Fruit fly (Drosophila melanogaster) whole organism, prepupa: Measurements from ENCODE around the gene Lgr3.

ENCODE experiments used
- Blimp-1 ChIP-seq: fragments of 200-800 bp; sonication (Bioruptor generic); optimal IDR thresholded peaks from 3 replicates; lab custom pipeline; 2017; ENCODE audit warnings: missing biosample characterization, missing genetic modification characterization, mild to moderate bottlenecking, moderate library complexity, missing genetic modification reagents
- CG10631 ChIP-seq: fragments of 200-800 bp; sonication (Bioruptor generic); optimal IDR thresholded peaks from 2 replicates; lab custom pipeline; 2016; ENCODE audit warnings: missing biosample characterization, missing genetic modification characterization
- CG10669 ChIP-seq: fragments of 200-800 bp; sonication (Bioruptor generic); optimal IDR thresholded peaks from 3 replicates; lab custom pipeline; 2018; ENCODE audit warnings: missing biosample characterization, mild to moderate bottlenecking, missing genetic modification characterization, moderate library complexity
- CG11294 ChIP-seq: fragments of 200-800 bp; sonication (Bioruptor generic); IDR thresholded peaks from 2 replicates; pipeline ENCODE4 v1.3.6; 2022; ENCODE audit warnings: missing biosample characterization, missing genetic modification characterization
- CG11902 ChIP-seq: fragments of 200-800 bp; sonication (Bioruptor generic); optimal IDR thresholded peaks from 3 replicates; lab custom pipeline; 2016; ENCODE audit warnings: missing biosample characterization, missing genetic modification characterization
- CG16779 ChIP-seq: fragments of 200-800 bp; sonication (Bioruptor generic); optimal IDR thresholded peaks from 3 replicates; lab custom pipeline; 2017; ENCODE audit warnings: missing biosample characterization, mild to moderate bottlenecking, missing genetic modification characterization
- CG3032 ChIP-seq: fragments of 200-800 bp; optimal IDR thresholded peaks from 2 replicates; lab custom pipeline; 2019; ENCODE audit warnings: missing biosample characterization, mild to moderate bottlenecking, missing genetic modification characterization, moderate library complexity
- CG31627 ChIP-seq: fragments of 200-800 bp; sonication (Bioruptor generic); optimal IDR thresholded peaks from 3 replicates; lab custom pipeline; 2016; ENCODE audit warnings: missing biosample characterization, missing genetic modification characterization
- CG34406 ChIP-seq: fragments of 200-800 bp; sonication (Bioruptor generic); optimal IDR thresholded peaks from 3 replicates; lab custom pipeline; 2016; ENCODE audit warnings: missing biosample characterization, missing genetic modification characterization
- CG3919 ChIP-seq: fragments of 200-800 bp; sonication (Bioruptor generic); optimal IDR thresholded peaks from 3 replicates; lab custom pipeline; 2016; ENCODE audit warnings: missing biosample characterization, missing genetic modification characterization
- CG4318 ChIP-seq: fragments of 200-800 bp; sonication (Bioruptor generic); optimal IDR thresholded peaks from 3 replicates; lab custom pipeline; 2017; ENCODE audit warnings: missing biosample characterization, mild to moderate bottlenecking, missing genetic modification characterization
- CG6163 ChIP-seq: fragments of 200-800 bp; sonication (Bioruptor generic); IDR thresholded peaks from 3 replicates; pipeline ENCODE4 v1.3.6; 2022; ENCODE audit warnings: missing biosample characterization, missing genetic modification characterization
- CG6276 ChIP-seq: fragments of 200-800 bp; sonication (Bioruptor generic); optimal IDR thresholded peaks from 2 replicates; lab custom pipeline; 2017; ENCODE audit warnings: missing biosample characterization, mild to moderate bottlenecking, missing genetic modification characterization
- CG6808 ChIP-seq: fragments of 200-800 bp; sonication (Bioruptor generic); optimal IDR thresholded peaks from 3 replicates; lab custom pipeline; 2017; ENCODE audit warnings: missing biosample characterization, missing genetic modification characterization, mild to moderate bottlenecking, moderate library complexity, missing genetic modification reagents
- CG6854 ChIP-seq: fragments of 200-800 bp; sonication (Bioruptor generic); optimal IDR thresholded peaks from 2 replicates; lab custom pipeline; 2017; ENCODE audit warnings: missing biosample characterization, mild to moderate bottlenecking, missing genetic modification characterization
- CG8319 ChIP-seq: fragments of 200-800 bp; sonication (Bioruptor generic); optimal IDR thresholded peaks from 3 replicates; lab custom pipeline; 2016; ENCODE audit warnings: missing biosample characterization, missing genetic modification characterization
- CG9139 ChIP-seq: fragments of 200-800 bp; sonication (Bioruptor generic); optimal IDR thresholded peaks from 3 replicates; lab custom pipeline; 2017; ENCODE audit warnings: missing biosample characterization, mild to moderate bottlenecking, missing genetic modification characterization
- Eip75B ChIP-seq: fragments of 200-800 bp; sonication (Bioruptor generic); optimal IDR thresholded peaks from 3 replicates; lab custom pipeline; 2016; ENCODE audit warnings: missing biosample characterization, missing genetic modification characterization
- Eip78C ChIP-seq: fragments of 200-800 bp; sonication (Bioruptor generic); peaks from one replicate; lab custom pipeline; 2016; ENCODE audit warnings: missing biosample characterization, missing genetic modification characterization
- Eip93F ChIP-seq: fragments of 200-800 bp; sonication (Bioruptor generic); optimal IDR thresholded peaks from 2 replicates; lab custom pipeline; 2016; ENCODE audit warnings: missing biosample characterization, mild to moderate bottlenecking, missing genetic modification characterization
- Ets21C ChIP-seq: fragments of 200-800 bp; sonication (Bioruptor generic); optimal IDR thresholded peaks from 3 replicates; lab custom pipeline; 2016; ENCODE audit warnings: missing biosample characterization, missing genetic modification characterization
- Gug ChIP-seq: fragments of 200-800 bp; sonication (Bioruptor generic); IDR thresholded peaks from 2 replicates; pipeline ENCODE4 v1.3.6; 2022; ENCODE audit warnings: missing biosample characterization, missing genetic modification characterization
- Hr38 ChIP-seq: sonication (Bioruptor generic); optimal IDR thresholded peaks from 2 replicates; lab custom pipeline; 2016; ENCODE audit warnings: missing biosample characterization, missing genetic modification characterization
- Hr4 ChIP-seq: fragments of 200-800 bp; sonication (Bioruptor generic); optimal IDR thresholded peaks from 3 replicates; lab custom pipeline; 2016; ENCODE audit warnings: missing biosample characterization, missing genetic modification characterization
- Met ChIP-seq: fragments of 200-800 bp; sonication (Bioruptor generic); optimal IDR thresholded peaks from 3 replicates; lab custom pipeline; 2016; ENCODE audit warnings: missing biosample characterization, missing genetic modification characterization
- OdsH ChIP-seq: fragments of 200-800 bp; sonication (Bioruptor generic); optimal IDR thresholded peaks from 3 replicates; lab custom pipeline; 2016; ENCODE audit warnings: missing biosample characterization, missing genetic modification characterization
- Smox ChIP-seq: fragments of 200-800 bp; sonication (Bioruptor generic); optimal IDR thresholded peaks from 3 replicates; lab custom pipeline; 2016; ENCODE audit warnings: missing biosample characterization, missing genetic modification characterization
- Sox14 ChIP-seq: fragments of 200-800 bp; sonication (Bioruptor generic); optimal IDR thresholded peaks from 3 replicates; lab custom pipeline; 2016; ENCODE audit warnings: missing biosample characterization, missing genetic modification characterization
- acj6 ChIP-seq: fragments of 200-800 bp; sonication (Bioruptor generic); optimal IDR thresholded peaks from 3 replicates; lab custom pipeline; 2016; ENCODE audit warnings: missing biosample characterization, missing genetic modification characterization
- cyc ChIP-seq: fragments of 200-800 bp; sonication (Bioruptor generic); optimal IDR thresholded peaks from 3 replicates; lab custom pipeline; 2016; ENCODE audit warnings: missing biosample characterization, missing genetic modification characterization
- dac ChIP-seq: fragments of 200-800 bp; sonication (Bioruptor generic); optimal IDR thresholded peaks from 2 replicates; lab custom pipeline; 2017; ENCODE audit warnings: missing biosample characterization, mild to moderate bottlenecking, missing genetic modification characterization
- eg ChIP-seq: fragments of 200-800 bp; sonication (Bioruptor generic); IDR thresholded peaks from 3 replicates; pipeline ENCODE4 v1.3.6; 2022; ENCODE audit warnings: missing biosample characterization, missing genetic modification characterization
- esn ChIP-seq: fragments of 200-800 bp; sonication (Bioruptor generic); optimal IDR thresholded peaks from 2 replicates; lab custom pipeline; 2016; ENCODE audit warnings: missing biosample characterization, mild to moderate bottlenecking, missing genetic modification characterization, moderate library complexity
- fd59A ChIP-seq: fragments of 200-800 bp; sonication (Bioruptor generic); optimal IDR thresholded peaks from 2 replicates; lab custom pipeline; 2017; ENCODE audit warnings: missing biosample characterization, mild to moderate bottlenecking, missing genetic modification characterization, missing genetic modification reagents
- fd85E ChIP-seq: fragments of 200-800 bp; sonication (Bioruptor generic); optimal IDR thresholded peaks from 3 replicates; lab custom pipeline; 2016; ENCODE audit warnings: missing biosample characterization, missing genetic modification characterization
- fkh ChIP-seq: fragments of 200-800 bp; sonication (Bioruptor generic); optimal IDR thresholded peaks from 3 replicates; lab custom pipeline; 2017; ENCODE audit warnings: missing biosample characterization, mild to moderate bottlenecking, missing genetic modification characterization, moderate library complexity
- lz ChIP-seq: fragments of 200-800 bp; sonication (Bioruptor generic); optimal IDR thresholded peaks from 3 replicates; lab custom pipeline; 2016; ENCODE audit warnings: missing biosample characterization, missing genetic modification characterization
- net ChIP-seq: fragments of 200-800 bp; sonication (Bioruptor generic); optimal IDR thresholded peaks from 3 replicates; lab custom pipeline; 2016; ENCODE audit warnings: missing biosample characterization, missing genetic modification characterization
- pdm3 ChIP-seq: fragments of 200-800 bp; sonication (Bioruptor generic); optimal IDR thresholded peaks from 3 replicates; lab custom pipeline; 2016; ENCODE audit warnings: missing biosample characterization, missing genetic modification characterization
- salr ChIP-seq, 2 experiments: fragments of 200-800 bp; sonication (Bioruptor generic); optimal IDR thresholded peaks; 3 replicates each; lab custom pipeline; 2016 to 2018; ENCODE audit warnings: missing biosample characterization in 2 of 2, missing genetic modification characterization in 2 of 2, mild to moderate bottlenecking in 1 of 2
- spab ChIP-seq: fragments of 200-800 bp; sonication (Bioruptor generic); optimal IDR thresholded peaks from 2 replicates; lab custom pipeline; 2017; ENCODE audit warnings: missing biosample characterization, mild to moderate bottlenecking, missing genetic modification characterization, missing genetic modification reagents
- ss ChIP-seq, 2 experiments: fragments of 200-800 bp; sonication (Bioruptor generic); optimal IDR thresholded peaks; 2 replicates in 1 of 2; 3 replicates in 1 of 2; lab custom pipeline; 2017 to 2018; ENCODE audit warnings: mild to moderate bottlenecking in 2 of 2, missing biosample characterization in 2 of 2, missing genetic modification characterization in 2 of 2, moderate library complexity in 1 of 2
- vri ChIP-seq: fragments of 200-800 bp; sonication (Bioruptor generic); optimal IDR thresholded peaks from 3 replicates; lab custom pipeline; 2016; ENCODE audit warnings: missing biosample characterization, mild to moderate bottlenecking, missing genetic modification characterization

Gene Lgr3

dm6 chr3R:25661531-25662193 lies 3.9 kb upstream of the Lgr3 start, which contains the start of gene RASSF8 (continued):
- TF ChIP-seq esn (GFP tag; lab: Kevin White, UChicago): peak; percentile 39
- peak; percentile 73 for TF ChIP-seq fkh (GFP tag; lab: Kevin White, UChicago)
- TF ChIP-seq CG9139: no peak
- TF ChIP-seq fd59A: no peak
- TF ChIP-seq CG16779 (tag; lab: Kevin White, UChicago): no peak
- TF ChIP-seq Smox (GFP tag; lab: Kevin White, UChicago): peak; percentile 31
- TF ChIP-seq CG31627 (GFP tag; lab: Kevin White, UChicago): peak; percentile 20
- TF ChIP-seq CG4318: no peak
- no peak for TF ChIP-seq Eip93F (GFP tag; lab: Kevin White, UChicago)

- TF ChIP-seq Hr4 (GFP tag; lab: Kevin White, UChicago): peak; percentile 12
- TF ChIP-seq eg: 0 out of 3 replicates have a peak, but pooled peaks have one; percentile 11
- no peak for TF ChIP-seq CG9139
These were observed 3.3 kb upstream of the Lgr3 start for dm6 chr3R:25662358-25662757.

DNA sequence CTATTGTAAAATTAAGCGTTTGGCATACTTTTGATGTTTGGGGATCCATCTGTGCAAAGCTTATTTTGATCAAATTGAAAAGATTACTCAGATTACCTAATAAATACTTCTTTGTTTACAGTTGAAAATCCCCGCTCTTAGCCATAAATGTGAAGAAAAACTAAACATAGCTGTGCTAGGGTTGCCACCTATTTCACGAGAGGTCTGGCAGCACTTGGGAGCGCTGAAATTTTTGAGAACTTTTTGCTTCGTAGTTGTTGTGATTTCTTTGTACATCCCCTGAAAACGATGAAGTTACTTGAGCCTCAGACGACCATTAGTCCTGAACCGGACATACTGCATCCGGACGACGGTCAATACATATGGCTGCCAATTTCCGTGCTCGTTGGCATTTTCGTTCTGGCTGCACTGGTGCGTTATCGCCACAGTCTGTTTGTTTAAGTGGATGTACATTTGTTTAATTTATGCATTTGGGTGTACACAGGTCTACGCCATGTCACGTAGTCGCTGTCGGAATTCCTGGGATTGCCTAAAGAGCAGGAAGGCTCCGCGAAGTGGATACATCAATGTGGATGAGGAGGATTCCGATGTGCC lies 13.0 kb downstream of the Lgr3 start, which contains the start of the genes CG4730 and CG5039:
Gene CG4730 (minus strand): TSS at position 194 of the 594 bp plus-strand sequence.
Gene CG5039 (plus strand): TSS at position 195 of the 594 bp plus-strand sequence.
- TF ChIP-seq dac (GFP tag; lab: Kevin White, UChicago): no peak
- peak; percentile 32 for TF ChIP-seq vri (GFP tag; lab: Kevin White, UChicago)
- TF ChIP-seq fd85E (GFP tag; lab: Kevin White, UChicago): no peak
- peak; percentile 83 for TF ChIP-seq fkh (GFP tag; lab: Kevin White, UChicago)

dm6 chr3R:25680528-25680927 lies 14.9 kb downstream of the Lgr3 start, which contains the start of the genes CG4743 and Idh3g:
Gene CG4743 (minus strand): TSS chr3R:25680550.
Gene Idh3g (plus strand): TSS chr3R:25680845.
- TF ChIP-seq CG4318: peak; percentile 86
- TF ChIP-seq CG10631 (GFP tag; lab: Kevin White, UChicago): peak; percentile 95
- peak; percentile 79 for TF ChIP-seq Eip93F (GFP tag; lab: Kevin White, UChicago)
- TF ChIP-seq Ets21C (GFP tag; lab: Kevin White, UChicago): peak; percentile 83
- peak; percentile 96 for TF ChIP-seq CG6163 (GFP tag; lab: Robert Waterston, UW)
- peak; percentile 97 for TF ChIP-seq acj6 (GFP tag; lab: Kevin White, UChicago)
- TF ChIP-seq CG11902 (GFP tag; lab: Kevin White, UChicago): peak; percentile 88
- TF ChIP-seq spab (GFP tag; lab: Kevin White, UChicago): peak; percentile 89
- peak; percentile 98 for TF ChIP-seq eg
- peak; percentile 94 for TF ChIP-seq Gug (GFP tag; lab: Robert Waterston, UW)
- TF ChIP-seq Sox14 (GFP tag; lab: Kevin White, UChicago): peak; percentile 94
- peak; percentile 91 for TF ChIP-seq Eip75B
- TF ChIP-seq Blimp-1 (GFP tag; lab: Kevin White, UChicago): peak; percentile 82
- peak; percentile 91 for TF ChIP-seq CG6808 (GFP tag; lab: Kevin White, UChicago)
- TF ChIP-seq Met: peak; percentile 94
- peak; percentile 87 to 90 for TF ChIP-seq salr (GFP tag; optimal IDR thresholded peaks at IDR 0.05; lab: Kevin White, UChicago)
- TF ChIP-seq CG6854 (GFP tag; lab: Kevin White, UChicago): peak; percentile 90
- peak; percentile 96 for TF ChIP-seq CG3919 (GFP tag; lab: Kevin White, UChicago)
- TF ChIP-seq CG11294 (GFP tag; lab: Robert Waterston, UW): peak; percentile 91
- no peak for TF ChIP-seq CG6276 (GFP tag; lab: Kevin White, UChicago)
- peak; percentile 93 for TF ChIP-seq lz (GFP tag; lab: Kevin White, UChicago)
- TF ChIP-seq CG10669 (GFP tag; lab: Kevin White, UChicago): peak; percentile 93
- TF ChIP-seq dac (GFP tag; lab: Kevin White, UChicago): peak; percentile 86
- TF ChIP-seq CG34406 (GFP tag; lab: Kevin White, UChicago): peak; percentile 97
- peak; percentile 95 for TF ChIP-seq net (GFP tag; lab: Kevin White, UChicago)
- TF ChIP-seq CG8319 (GFP tag; lab: Kevin White, UChicago): peak; percentile 90
- peak; percentile 91 for TF ChIP-seq cyc (GFP tag; lab: Kevin White, UChicago)
- TF ChIP-seq ss (GFP tag; optimal IDR thresholded peaks at IDR 0.05; lab: Kevin White, UChicago): peak; percentile 86 to 93
- TF ChIP-seq Eip78C (GFP tag; lab: Kevin White, UChicago): peak; percentile 98
- TF ChIP-seq OdsH: peak; percentile 97
- peak; percentile 95 for TF ChIP-seq pdm3 (GFP tag; lab: Kevin White, UChicago)
- peak; percentile 97 for TF ChIP-seq CG3032 (tag; lab: Kevin White, UChicago)
- no peak for TF ChIP-seq Hr38 (GFP tag; lab: Kevin White, UChicago)
- TF ChIP-seq esn (GFP tag; lab: Kevin White, UChicago): peak; percentile 96
